Worm (Caenorhabditis elegans) whole organism, L1 larva: Measurements from ENCODE around the gene art-1.

Source experiments
- C16A3.4 ChIP-seq: fragments of 150-350 bp; optimal IDR thresholded peaks from 2 replicates; lab custom pipeline; 2014; ENCODE audit warnings: missing biosample characterization, missing genetic modification characterization
- C34B4.2 ChIP-seq: sonication (generic microtip); optimal IDR thresholded peaks from 2 replicates; lab custom pipeline; 2017; ENCODE audit warnings: mild to moderate bottlenecking, missing genetic modification characterization, missing compliant biosample characterization
- Y116A8C.19 ChIP-seq: sonication (generic microtip); optimal IDR thresholded peaks from 2 replicates; lab custom pipeline; 2016; ENCODE audit warnings: missing compliant biosample characterization, missing genetic modification characterization, borderline replicate concordance
- aha-1 ChIP-seq: fragments of 150-350 bp; optimal IDR thresholded peaks from 2 replicates; lab custom pipeline; 2014; ENCODE audit warnings: missing biosample characterization, missing genetic modification characterization
- alr-1 ChIP-seq: fragments of 200-800 bp; sonication (Bioruptor generic); optimal IDR thresholded peaks from 2 replicates; lab custom pipeline; 2018; ENCODE audit warnings: borderline replicate concordance, mild to moderate bottlenecking, missing genetic modification characterization, missing compliant biosample characterization
- ama-1 ChIP-seq: fragments of 150-350 bp; optimal IDR thresholded peaks from 2 replicates; lab custom pipeline; 2014
- blmp-1 ChIP-seq: fragments of 150-350 bp; optimal IDR thresholded peaks from 2 replicates; lab custom pipeline; 2014; ENCODE audit warnings: missing biosample characterization, missing genetic modification characterization
- ceh-63 ChIP-seq: fragments of 200-800 bp; sonication (Bioruptor generic); optimal IDR thresholded peaks from 2 replicates; lab custom pipeline; 2018; ENCODE audit warnings: mild to moderate bottlenecking, missing genetic modification characterization, missing compliant biosample characterization
- ceh-82 ChIP-seq, 3 experiments: fragments of 150-350 bp in 1 of 3; sonication (generic microtip) in 2 of 3; optimal IDR thresholded peaks; 2 replicates each; lab custom pipeline; 2014 to 2017; ENCODE audit warnings: missing biosample characterization in 3 of 3, missing genetic modification characterization in 3 of 3
- ces-1 ChIP-seq: fragments of 150-350 bp; optimal IDR thresholded peaks from 2 replicates; lab custom pipeline; 2014; ENCODE audit warnings: missing biosample characterization, missing genetic modification reagents, missing genetic modification characterization
- dpl-1 ChIP-seq, 3 experiments: fragments of 150-350 bp in 2 of 3; sonication (generic microtip) in 1 of 3; optimal IDR thresholded peaks; 2 replicates each; lab custom pipeline; 2014 to 2017; ENCODE audit warnings: missing biosample characterization in 3 of 3, missing genetic modification characterization in 3 of 3, missing genetic modification reagents in 3 of 3
- dsc-1 ChIP-seq: sonication (generic microtip); optimal IDR thresholded peaks from 2 replicates; lab custom pipeline; 2016; ENCODE audit warnings: mild to moderate bottlenecking, missing genetic modification characterization, missing compliant biosample characterization
- efl-1 ChIP-seq, 4 experiments: fragments of 150-350 bp; optimal IDR thresholded peaks in 3 of 4; peaks in 1 of 4; 1 replicate in 1 of 4; 2 replicates in 3 of 4; lab custom pipeline; 2014; ENCODE audit warnings: missing biosample characterization in 2 of 4, missing genetic modification characterization in 2 of 4, missing genetic modification reagents in 2 of 4
- efl-3 ChIP-seq: fragments of 200-800 bp; sonication (Bioruptor generic); optimal IDR thresholded peaks from 2 replicates; lab custom pipeline; 2018; ENCODE audit warnings: mild to moderate bottlenecking, missing genetic modification characterization, missing compliant biosample characterization
- egl-13 ChIP-seq: sonication (generic microtip); optimal IDR thresholded peaks from 2 replicates; lab custom pipeline; 2016; ENCODE audit warnings: missing genotype, missing genetic modification reagents, missing genetic modification characterization, missing compliant biosample characterization
- elt-2 ChIP-seq: sonication (generic microtip); optimal IDR thresholded peaks from 2 replicates; lab custom pipeline; 2016; ENCODE audit warnings: missing genetic modification characterization, mild to moderate bottlenecking, inconsistent platforms, missing compliant biosample characterization, missing genetic modification reagents
- elt-3 ChIP-seq, 6 experiments: fragments of 150-350 bp in 1 of 6; sonication (generic microtip); optimal IDR thresholded peaks; 2 replicates each; lab custom pipeline; 2017 to 2018; ENCODE audit warnings: missing biosample characterization in 6 of 6, missing genetic modification characterization in 6 of 6, inconsistent platforms in 1 of 6
- fkh-4 ChIP-seq: sonication (generic microtip); optimal IDR thresholded peaks from 2 replicates; lab custom pipeline; 2016; ENCODE audit warnings: missing compliant biosample characterization, missing genetic modification characterization, borderline replicate concordance
- isw-1 ChIP-seq: fragments of 200-800 bp; sonication (Bioruptor generic); IDR thresholded peaks from 2 replicates; pipeline ENCODE4 v1.3.6; 2022; ENCODE audit warnings: missing genetic modification characterization, missing compliant biosample characterization
- lin-14 ChIP-seq: fragments of 200-800 bp; sonication (Bioruptor generic); optimal IDR thresholded peaks from 2 replicates; lab custom pipeline; 2018; ENCODE audit warnings: mild to moderate bottlenecking, missing genetic modification characterization, moderate library complexity, missing compliant biosample characterization
- lin-35 ChIP-seq, 2 experiments: fragments of 150-350 bp; optimal IDR thresholded peaks; 2 replicates each; lab custom pipeline; 2014; ENCODE audit warnings: missing biosample characterization in 2 of 2, missing genetic modification characterization in 2 of 2, missing genetic modification reagents in 2 of 2
- lin-39 ChIP-seq: fragments of 150-350 bp; optimal IDR thresholded peaks from 2 replicates; lab custom pipeline; 2014; ENCODE audit warnings: missing biosample characterization, missing genetic modification reagents, missing genetic modification characterization
- mab-9 ChIP-seq: fragments of 200-800 bp; sonication (Bioruptor generic); IDR thresholded peaks from 2 replicates; pipeline ENCODE4 v1.3.6; 2022; ENCODE audit warnings: missing genetic modification reagents, missing genetic modification characterization, missing compliant biosample characterization
- mdl-1 ChIP-seq, 2 experiments: fragments of 150-350 bp; optimal IDR thresholded peaks; 2 replicates each; lab custom pipeline; 2014 to 2017; ENCODE audit warnings: missing biosample characterization in 2 of 2, missing genetic modification characterization in 2 of 2, inconsistent platforms in 1 of 2
- mep-1 ChIP-seq: fragments of 150-350 bp; optimal IDR thresholded peaks from 2 replicates; lab custom pipeline; 2014; ENCODE audit warnings: missing biosample characterization, missing genetic modification characterization
- nhr-12 ChIP-seq: sonication (generic microtip); optimal IDR thresholded peaks from 2 replicates; lab custom pipeline; 2017; ENCODE audit warnings: missing biosample characterization, missing genetic modification characterization
- nhr-20 ChIP-seq: sonication (generic microtip); optimal IDR thresholded peaks from 2 replicates; lab custom pipeline; 2016; ENCODE audit warnings: mild to moderate bottlenecking, missing genetic modification characterization, missing compliant biosample characterization
- nhr-71 ChIP-seq: sonication (generic microtip); optimal IDR thresholded peaks from 2 replicates; lab custom pipeline; 2016; ENCODE audit warnings: mild to moderate bottlenecking, missing genetic modification characterization, moderate library complexity, missing compliant biosample characterization
- nhr-76 ChIP-seq: sonication (generic microtip); optimal IDR thresholded peaks from 2 replicates; lab custom pipeline; 2017; ENCODE audit warnings: missing biosample characterization, missing genetic modification characterization
- nhr-77 ChIP-seq: fragments of 150-350 bp; optimal IDR thresholded peaks from 2 replicates; lab custom pipeline; 2014; ENCODE audit warnings: missing biosample characterization, missing genetic modification characterization
- nhr-85 ChIP-seq: sonication (generic microtip); peaks from one replicate; lab custom pipeline; 2016; ENCODE audit warnings: missing genetic modification characterization, inconsistent platforms, missing compliant biosample characterization
- pax-3 ChIP-seq: fragments of 200-800 bp; sonication (Bioruptor generic); optimal IDR thresholded peaks from 2 replicates; lab custom pipeline; 2018; ENCODE audit warnings: mild to moderate bottlenecking, missing genetic modification characterization, moderate library complexity, missing compliant biosample characterization
- pqm-1 ChIP-seq: sonication (generic microtip); optimal IDR thresholded peaks from 3 replicates; lab custom pipeline; 2017; ENCODE audit warnings: missing biosample characterization, missing genetic modification characterization
- skn-1 ChIP-seq: fragments of 150-350 bp; optimal IDR thresholded peaks from 2 replicates; lab custom pipeline; 2014; ENCODE audit warnings: missing biosample characterization, missing genetic modification characterization
- snpc-4 ChIP-seq: fragments of 150-350 bp; optimal IDR thresholded peaks from 2 replicates; lab custom pipeline; 2014; ENCODE audit warnings: missing biosample characterization, missing genetic modification characterization
- snu-23 ChIP-seq: sonication (generic microtip); optimal IDR thresholded peaks from 2 replicates; lab custom pipeline; 2016; ENCODE audit warnings: missing genetic modification characterization, missing compliant biosample characterization
- tbx-2 ChIP-seq: sonication (generic microtip); optimal IDR thresholded peaks from 2 replicates; lab custom pipeline; 2016; ENCODE audit warnings: missing genetic modification characterization, missing compliant biosample characterization
- tlp-1 ChIP-seq: fragments of 150-350 bp; optimal IDR thresholded peaks from 2 replicates; lab custom pipeline; 2014; ENCODE audit warnings: missing biosample characterization, missing genetic modification characterization
- unc-130 ChIP-seq: fragments of 150-350 bp; optimal IDR thresholded peaks from 2 replicates; lab custom pipeline; 2017; ENCODE audit warnings: missing biosample characterization, missing genetic modification characterization, inconsistent platforms
- unc-62 ChIP-seq: fragments of 150-350 bp; optimal IDR thresholded peaks from 2 replicates; lab custom pipeline; 2014; ENCODE audit warnings: missing biosample characterization, missing genetic modification reagents, missing genetic modification characterization
- unc-98 ChIP-seq: fragments of 200-800 bp; sonication (Bioruptor generic); IDR thresholded peaks from 2 replicates; pipeline ENCODE4 v1.3.6; 2022; ENCODE audit warnings: missing genetic modification characterization, missing compliant biosample characterization
- vab-15 ChIP-seq: sonication (generic microtip); optimal IDR thresholded peaks from 2 replicates; lab custom pipeline; 2017; ENCODE audit warnings: missing genotype, mild to moderate bottlenecking, missing genetic modification characterization, missing compliant biosample characterization
- xbp-1 ChIP-seq: sonication (generic microtip); optimal IDR thresholded peaks from 2 replicates; lab custom pipeline; 2016; ENCODE audit warnings: missing genetic modification characterization, missing compliant biosample characterization
- zip-4 ChIP-seq: fragments of 200-800 bp; sonication (Bioruptor generic); optimal IDR thresholded peaks from 2 replicates; lab custom pipeline; 2018; ENCODE audit warnings: mild to moderate bottlenecking, missing genetic modification characterization, moderate library complexity, missing compliant biosample characterization

Gene art-1

DNA sequence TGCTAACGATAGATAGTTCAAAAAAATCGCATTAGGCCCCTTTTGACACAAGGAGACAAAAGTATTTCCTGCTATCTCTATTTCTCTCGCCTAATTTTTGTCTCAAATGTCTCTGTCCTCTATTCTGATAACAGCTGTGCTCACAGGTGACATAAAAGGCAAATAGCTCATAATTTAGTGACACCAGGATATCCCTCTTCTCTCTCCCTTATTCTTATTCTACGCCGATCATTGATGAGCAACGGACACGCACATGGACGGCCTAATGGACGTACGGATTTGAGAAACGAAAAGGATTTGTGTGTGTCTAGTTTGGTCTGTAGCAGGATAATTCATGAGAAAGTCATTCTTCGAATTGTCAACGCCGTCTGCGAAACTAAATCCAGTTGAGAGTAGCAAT, 36.1 kb downstream of the art-1 start (continued):
- peak; percentile 29 for TF ChIP-seq tbx-2

DNA sequence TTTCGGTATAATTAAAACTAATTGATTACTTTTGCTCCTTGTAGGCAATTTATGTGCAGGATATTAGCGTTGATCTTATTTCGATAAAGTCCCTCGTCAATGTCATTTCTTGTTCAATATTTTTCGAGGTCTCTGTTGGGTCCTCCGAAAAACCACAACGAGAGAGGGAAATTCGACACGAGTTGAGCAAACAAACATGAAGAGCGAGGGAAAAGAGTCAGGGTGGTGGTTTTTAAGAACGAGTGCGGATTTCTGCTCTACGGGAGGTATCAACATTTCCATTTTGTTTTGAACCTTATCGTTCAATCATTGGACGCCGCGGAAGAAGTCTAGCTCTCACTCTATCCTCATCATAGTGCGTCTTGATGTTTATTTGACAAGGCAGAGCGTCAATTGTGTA, 37.3 kb downstream of the art-1 start:
- TF ChIP-seq nhr-85 (tag; lab: Kevin White, UChicago) (no peak), unc-130 (tag; lab: Kevin White, UChicago) (no peak), lin-14 (GFP tag; lab: Kevin White, UChicago) (peak; percentile 5)
- TF ChIP-seq, all 84 proteins: peak for 1

DNA sequence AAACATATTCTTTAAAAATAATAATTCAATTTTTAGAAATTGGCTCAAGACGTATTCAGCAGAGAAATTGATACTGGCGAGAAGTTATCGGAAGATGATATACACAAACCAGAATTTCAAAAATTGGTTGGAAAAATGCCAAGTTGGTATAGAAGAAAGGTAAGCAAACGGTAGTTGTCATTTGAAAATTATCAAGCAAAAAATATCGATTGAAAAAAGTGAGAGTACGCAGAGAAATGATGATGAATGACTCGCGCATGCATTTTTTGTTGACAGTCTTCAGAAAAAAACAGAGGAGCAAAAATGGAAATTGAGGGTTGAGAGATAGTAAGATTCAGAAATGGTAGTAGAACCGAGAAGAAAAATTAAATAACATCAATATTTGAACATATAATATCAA, 39.1 kb downstream of the art-1 start:
- TF ChIP-seq mab-9 = no peak
- no peak for TF ChIP-seq efl-1 (optimal IDR thresholded peaks at IDR 0.05; lab: Kevin White, UChicago)
- TF ChIP-seq efl-1 (GFP tag; optimal IDR thresholded peaks at IDR 0.05 in 1 of 2; lab: Kevin White, UChicago) = peak in 1 of 2 experiments; percentile 11

DNA sequence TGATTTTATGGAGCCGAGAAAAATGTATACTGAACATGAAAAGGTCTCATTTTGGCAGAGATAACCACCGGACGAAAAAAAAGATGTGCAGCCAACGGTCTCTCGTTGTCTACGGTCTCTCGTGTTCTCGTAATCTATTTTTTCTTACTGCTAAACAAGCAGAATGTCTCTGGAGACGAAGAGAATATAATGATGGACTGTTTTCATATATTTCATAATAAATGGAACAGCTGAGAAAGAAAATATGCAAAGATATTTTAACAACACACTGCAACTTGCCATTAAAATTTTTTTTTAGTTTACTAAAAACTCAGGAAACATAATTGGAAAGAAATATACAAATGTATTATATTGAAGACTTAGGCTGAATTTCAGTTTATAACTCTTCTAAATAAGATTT, 42.0 kb downstream of the art-1 start:
- TF ChIP-seq isw-1 (GFP tag; lab: Robert Waterston, UW) (no peak), efl-3 (GFP tag; lab: Kevin White, UChicago) (no peak), nhr-71 (peak; percentile 1), lin-14 (GFP tag; lab: Kevin White, UChicago) (peak; percentile 17), mab-9 (no peak), zip-4 (GFP tag; lab: Kevin White, UChicago) (no peak), snpc-4 (peak; percentile 19), C16A3.4 (tag; lab: Kevin White, UChicago) (no peak), mep-1 (peak; percentile 7), tbx-2 (no peak)

DNA sequence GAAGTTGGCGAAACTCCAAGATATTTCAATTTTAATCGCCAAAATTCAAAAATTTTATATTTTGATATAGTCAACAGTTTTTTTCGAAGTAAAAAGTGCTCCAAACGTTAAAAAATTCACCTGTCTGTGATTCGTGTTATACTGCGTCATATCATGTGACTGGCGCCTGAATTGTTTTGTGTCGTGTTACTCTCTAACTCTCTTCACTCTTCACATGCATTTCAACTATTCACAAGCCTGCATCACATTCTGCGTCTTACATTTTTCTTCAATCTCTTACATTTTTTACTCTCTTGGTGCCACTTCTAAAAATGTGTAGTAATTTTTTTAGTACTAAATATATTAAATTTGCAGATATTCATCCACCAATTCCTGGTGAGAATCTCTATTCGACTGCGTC, 43.6 kb downstream of the art-1 start, which contains the start of gene flcn-1:
Gene flcn-1, plus strand, starts transcription at position 348 of the 400 bp plus-strand sequence.
- TF ChIP-seq unc-98 (no peak), elt-3 (tag; optimal IDR thresholded peaks at IDR 0.05; lab: Kevin White, UChicago) (no peak), lin-39 (tag; lab: Kevin White, UChicago) (peak; percentile 6), fkh-4 (tag; lab: Kevin White, UChicago) (no peak), tlp-1 (tag; lab: Kevin White, UChicago) (no peak), tbx-2 (peak; percentile 40), Y116A8C.19 (tag; lab: Kevin White, UChicago) (no peak), skn-1 (tag; lab: Kevin White, UChicago) (no peak), ceh-63 (GFP tag; lab: Kevin White, UChicago) (no peak), alr-1 (tag; lab: Kevin White, UChicago) (no peak), lin-14 (GFP tag; lab: Kevin White, UChicago) (peak; percentile 85), efl-3 (GFP tag; lab: Kevin White, UChicago) (no peak), unc-130 (tag; lab: Kevin White, UChicago) (peak; percentile 20), unc-62 (GFP tag; lab: Kevin White, UChicago) (no peak), C34B4.2 (no peak), dpl-1 (GFP tag; optimal IDR thresholded peaks at IDR 0.05; lab: Kevin White, UChicago) (peak in 2 of 3 experiments; percentile 10 to 37), mdl-1 (tag; optimal IDR thresholded peaks at IDR 0.05; lab: Kevin White, UChicago) (no peak), ama-1 (lab: Kevin White, UChicago) (no peak), ceh-82 (tag; optimal IDR thresholded peaks at IDR 0.05; lab: Kevin White, UChicago) (peak in 1 of 3 experiments; percentile 10), pqm-1 (no peak), nhr-77 (tag; lab: Kevin White, UChicago) (no peak), nhr-12 (tag; lab: Kevin White, UChicago) (no peak), snu-23 (GFP tag; lab: Kevin White, UChicago) (peak; percentile 74), elt-2 (tag; lab: Kevin White, UChicago) (peak; percentile 41), zip-4 (GFP tag; lab: Kevin White, UChicago) (no peak), nhr-20 (tag; lab: Kevin White, UChicago) (peak; percentile 64), pax-3 (tag; lab: Kevin White, UChicago) (no peak), aha-1 (tag; lab: Kevin White, UChicago) (no peak), dsc-1 (peak; percentile 7), nhr-76 (tag; lab: Kevin White, UChicago) (no peak), nhr-85 (tag; lab: Kevin White, UChicago) (peak; percentile 52), ces-1 (GFP tag; lab: Kevin White, UChicago) (no peak), blmp-1 (tag; lab: Kevin White, UChicago) (peak; percentile 23), xbp-1 (tag; lab: Kevin White, UChicago) (peak; percentile 49), lin-35 (GFP tag; optimal IDR thresholded peaks at IDR 0.05; lab: Kevin White, UChicago) (peak; percentile 55 to 60), egl-13 (tag; lab: Kevin White, UChicago) (peak; percentile 50), snpc-4 (peak; percentile 15), vab-15 (no peak)
